Worm (Caenorhabditis elegans) whole organism, early embryonic: ENCODE measurements around the gene C14B9.8.

Experiments
- F13C5.2 ChIP-seq: sonication (generic microtip); optimal IDR thresholded peaks from 2 replicates; lab custom pipeline; 2017; ENCODE audit warnings: mild to moderate bottlenecking, missing genetic modification characterization, inconsistent platforms, missing compliant biosample characterization
- aly-1 ChIP-seq: sonication (generic microtip); optimal IDR thresholded peaks from 2 replicates; lab custom pipeline; 2016; ENCODE audit warnings: missing genetic modification characterization, missing compliant biosample characterization
- ama-1 ChIP-seq: fragments of 150-350 bp; optimal IDR thresholded peaks from 2 replicates; lab custom pipeline; 2014
- ceh-36 ChIP-seq: sonication (generic microtip); optimal IDR thresholded peaks from 2 replicates; lab custom pipeline; 2016; ENCODE audit warnings: missing genetic modification characterization, inconsistent platforms, missing compliant biosample characterization
- flt-1 ChIP-seq: fragments of 200-800 bp; sonication (Bioruptor generic); IDR thresholded peaks from 2 replicates; pipeline ENCODE4 v1.3.6; 2022; ENCODE audit warnings: missing genetic modification characterization, missing compliant biosample characterization
- hmbx-1 ChIP-seq: sonication (generic microtip); optimal IDR thresholded peaks from 2 replicates; lab custom pipeline; 2016; ENCODE audit warnings: mild to moderate bottlenecking, missing genetic modification characterization, missing compliant biosample characterization
- hnd-1 ChIP-seq: sonication (generic microtip); optimal IDR thresholded peaks from 2 replicates; lab custom pipeline; 2016; ENCODE audit warnings: missing genetic modification characterization, missing compliant biosample characterization
- pes-1 ChIP-seq: fragments of 200-800 bp; sonication (Bioruptor generic); IDR thresholded peaks from 2 replicates; pipeline ENCODE4 v1.3.6; 2022; ENCODE audit warnings: missing genetic modification reagents, missing genetic modification characterization, missing compliant biosample characterization

DNA sequence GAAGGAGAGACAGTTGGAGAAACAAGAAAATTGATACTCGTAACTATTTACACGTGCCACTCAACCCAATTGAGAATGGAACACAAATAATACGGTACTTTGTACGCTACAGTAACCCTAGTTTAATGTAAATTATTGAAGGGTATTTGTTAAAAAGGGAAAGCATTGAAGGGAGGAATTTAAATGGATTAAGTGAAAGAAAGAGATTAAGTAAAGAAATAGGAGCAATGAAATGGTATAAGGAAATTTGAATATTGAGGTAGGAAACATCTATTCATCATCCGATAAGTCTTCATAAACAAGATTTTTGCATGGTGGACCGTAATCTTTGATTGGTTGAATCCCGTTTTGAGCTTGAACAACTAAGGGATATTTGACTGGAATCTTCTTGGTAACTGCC lies 33.1 kb downstream of the C14B9.8 start:
- TF ChIP-seq ama-1 (lab: Kevin White, UChicago) (no peak), ceh-36 (tag; lab: Kevin White, UChicago) (no peak), flt-1 (GFP tag; lab: Robert Waterston, UW) (no peak), aly-1 (tag; lab: Kevin White, UChicago) (no peak), F13C5.2 (tag; lab: Kevin White, UChicago) (no peak), hnd-1 (tag; lab: Kevin White, UChicago) (no peak), hmbx-1 (no peak), pes-1 (GFP tag; lab: Robert Waterston, UW) (no peak)
